Worm (Caenorhabditis elegans): ENCODE measurements around the gene tag-294.

The tag-294 gene

DNA sequence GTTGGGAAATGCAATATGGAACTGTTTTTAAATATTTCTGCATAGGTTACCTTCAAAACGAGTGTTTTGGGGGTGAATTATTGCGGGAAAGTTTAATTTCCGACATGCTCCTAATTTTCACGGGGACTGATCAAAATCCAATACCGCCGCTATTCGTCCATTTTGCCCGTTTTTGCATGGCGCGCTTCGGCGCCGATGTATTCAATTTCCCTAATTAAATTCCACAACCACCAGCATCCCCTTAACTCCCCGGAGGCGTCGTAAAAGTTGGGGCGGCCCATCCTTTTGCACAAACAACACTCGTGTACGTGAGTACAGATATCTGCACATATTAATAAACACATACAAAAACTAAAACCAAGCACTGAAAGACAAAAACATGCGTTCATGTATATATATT lies 38.6 kb downstream of the tag-294 start:
- no peak for TF ChIP-seq hlh-30 (tag; optimal IDR thresholded peaks at IDR 0.05; ENCODE audit: insufficient read depth)
- TF ChIP-seq unc-62 (GFP tag; optimal IDR thresholded peaks at IDR 0.05 in 1 of 2), result peak in 1 of 2 experiments; percentile 49
- no peak for TF ChIP-seq unc-62 (tag; optimal IDR thresholded peaks at IDR 0.05)
- TF ChIP-seq ces-1 (GFP tag; optimal IDR thresholded peaks at IDR 0.05), result peak; percentile 53

DNA sequence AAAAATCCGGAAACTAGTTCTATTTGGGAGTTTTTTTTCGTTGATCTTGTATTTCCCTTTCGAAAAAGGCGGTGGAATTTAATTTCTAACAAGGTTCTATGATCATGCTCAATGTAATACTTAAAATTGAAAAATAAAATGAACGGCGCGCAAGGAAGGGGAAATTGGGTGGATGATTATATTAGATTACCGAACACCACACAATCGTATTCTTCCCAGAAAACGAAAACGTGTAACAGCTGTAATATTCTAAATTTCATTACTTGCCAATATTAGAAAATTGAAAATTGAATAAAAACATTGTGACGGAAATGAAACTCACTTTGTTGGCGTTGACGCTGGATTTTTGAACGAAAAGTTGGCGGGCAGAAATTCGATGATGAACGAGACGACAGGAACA lies 39.4 kb downstream of the tag-294 start:
- TF ChIP-seq fkh-10 (GFP tag; optimal IDR thresholded peaks at IDR 0.05) (no peak), sdz-12 (GFP tag; optimal IDR thresholded peaks at IDR 0.05) (no peak), aha-1 (tag) (peak; percentile 71), nhr-42 (GFP tag; IDR thresholded peaks at IDR 0.05) (no peak), ces-1 (GFP tag; optimal IDR thresholded peaks at IDR 0.05) (peak; percentile 66), aly-2 (tag; optimal IDR thresholded peaks at IDR 0.05) (no peak)

DNA sequence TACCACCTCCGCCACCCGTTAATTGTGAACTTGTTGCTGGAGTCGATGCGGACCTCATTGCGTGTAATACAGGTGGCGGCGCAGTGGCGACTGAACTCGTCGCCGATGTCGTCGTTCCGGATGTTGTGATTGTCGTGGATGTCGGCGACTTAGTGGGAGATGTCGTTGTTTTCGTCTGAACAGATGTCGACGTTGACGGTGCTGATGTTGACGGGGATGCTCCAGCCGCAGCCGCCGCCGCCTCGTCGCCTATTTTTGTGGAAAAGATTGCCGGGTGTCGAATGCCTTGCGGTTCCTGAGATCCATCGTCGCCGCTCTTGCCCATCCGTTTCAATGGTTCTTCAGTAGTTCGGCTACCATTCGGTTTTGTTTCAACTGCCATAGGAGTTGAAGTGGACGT lies 42.3 kb downstream of the tag-294 start:
- TF ChIP-seq mdt-29 (GFP tag; IDR thresholded peaks at IDR 0.05) (no peak), T20F7.1 (GFP tag; optimal IDR thresholded peaks at IDR 0.05) (no peak), rbr-2 (tag; optimal IDR thresholded peaks at IDR 0.05) (no peak), php-3 (GFP tag; IDR thresholded peaks at IDR 0.05) (no peak), unc-39 (tag; optimal IDR thresholded peaks at IDR 0.05) (no peak), set-16 (GFP tag; IDR thresholded peaks at IDR 0.05) (peak; percentile 62; the same call in 1 of the 2 replicates), lim-7 (GFP tag; IDR thresholded peaks at IDR 0.05) (no peak), nhr-28 (tag; optimal IDR thresholded peaks at IDR 0.05) (no peak), T26A8.4 (GFP tag; IDR thresholded peaks at IDR 0.05) (no peak), F49E8.2 (tag; optimal IDR thresholded peaks at IDR 0.05; ENCODE audit: borderline replicate concordance) (no peak), dmd-8 (GFP tag; IDR thresholded peaks at IDR 0.05) (no peak), ctbp-1 (GFP tag; IDR thresholded peaks at IDR 0.05) (no peak), ceh-82 (tag; optimal IDR thresholded peaks at IDR 0.05) (no peak), egl-43 (GFP tag; IDR thresholded peaks at IDR 0.05) (0 out of 2 replicates have a peak, but pooled peaks have one; percentile 12), jun-1 (tag; optimal IDR thresholded peaks at IDR 0.05) (no peak), nhr-10 (tag; optimal IDR thresholded peaks at IDR 0.05) (no peak), zfp-3 (GFP tag; conservative IDR thresholded peaks at IDR 0.05) (no peak)

DNA sequence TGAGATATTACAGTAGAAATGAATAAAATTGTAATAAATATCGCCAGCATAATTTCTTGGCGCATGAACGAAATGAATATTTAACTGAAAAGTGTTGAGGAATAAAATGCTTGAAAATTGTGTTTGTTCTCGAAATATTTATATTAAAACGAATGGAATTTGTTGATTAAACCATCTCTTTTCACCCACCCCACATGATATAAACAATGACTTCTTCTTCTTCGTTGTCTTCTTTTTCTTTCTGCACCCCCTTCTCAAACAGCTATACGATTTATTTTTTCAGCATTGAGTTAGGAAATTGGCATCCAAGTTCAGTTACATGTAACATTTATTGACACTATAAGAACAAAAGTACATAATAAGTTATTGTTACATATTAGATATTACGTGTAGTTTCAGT lies 43.1 kb downstream of the tag-294 start, which contains the start of gene C41G11.1:
Gene C41G11.1 (minus strand): TSS at position 101 of the 400 bp plus-strand sequence.
- TF ChIP-seq nhr-6 (tag; optimal IDR thresholded peaks at IDR 0.05), result no peak
- TF ChIP-seq Y75B8A.6 (GFP tag; IDR thresholded peaks at IDR 0.05), result no peak
- no peak for TF ChIP-seq fkh-10 (GFP tag; optimal IDR thresholded peaks at IDR 0.05)

DNA sequence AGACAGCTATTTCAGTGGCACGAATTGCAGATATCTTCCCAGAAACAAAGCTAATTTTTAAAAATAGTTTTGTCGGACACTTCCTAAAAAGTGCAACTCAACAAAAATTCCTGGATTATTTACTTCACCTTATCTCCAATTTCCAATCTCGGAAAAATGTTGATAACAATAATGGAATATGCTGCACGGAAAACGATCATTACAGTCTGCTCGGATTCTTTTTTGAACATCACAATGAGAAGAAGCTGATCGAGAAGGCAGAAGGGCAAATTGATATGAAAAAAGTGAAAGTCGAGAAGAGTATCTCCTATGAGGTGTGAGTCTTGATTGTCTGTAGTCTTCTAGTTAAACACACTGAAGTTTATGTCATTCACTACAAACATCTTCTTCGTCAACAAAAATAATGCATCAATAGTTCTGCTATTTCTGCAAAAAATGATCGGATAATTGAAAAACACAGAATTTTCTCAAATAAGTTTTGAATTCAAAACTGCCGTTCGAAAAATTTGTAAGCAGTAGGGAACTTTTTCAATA lies 47.3 kb downstream of the tag-294 start:
- TF ChIP-seq F49E8.2 (tag; optimal IDR thresholded peaks at IDR 0.05; ENCODE audit: borderline replicate concordance) (no peak), daf-16 (GFP tag; optimal IDR thresholded peaks at IDR 0.05) (no peak), daf-16 (tag; optimal IDR thresholded peaks at IDR 0.05) (peak; percentile 64), aha-1 (tag) (peak; percentile 81), lim-7 (GFP tag; IDR thresholded peaks at IDR 0.05) (no peak), zfp-3 (GFP tag; conservative IDR thresholded peaks at IDR 0.05) (no peak), Y5F2A.4 (GFP tag; optimal IDR thresholded peaks at IDR 0.05) (no peak), lin-13 (GFP tag; optimal IDR thresholded peaks at IDR 0.05) (no peak), nhr-28 (tag; optimal IDR thresholded peaks at IDR 0.05) (peak; percentile 97), mdl-1 (tag; optimal IDR thresholded peaks at IDR 0.05) (no peak), mxl-3 (GFP tag; optimal IDR thresholded peaks at IDR 0.05) (no peak), zag-1 (tag; optimal IDR thresholded peaks at IDR 0.05) (no peak), spr-1 (tag; optimal IDR thresholded peaks at IDR 0.05) (no peak), unc-130 (GFP tag; optimal IDR thresholded peaks at IDR 0.05) (no peak), F44E2.7 (GFP tag; IDR thresholded peaks at IDR 0.05) (no peak), daf-12 (tag; optimal IDR thresholded peaks at IDR 0.05) (no peak)

Data from whole organism, L4 larva.